Fruit fly (Drosophila melanogaster) whole organism, embryonic: ENCODE measurements around the gene PGAP2.

Experiments used
- ATbp ChIP-seq: fragments of 200-800 bp; sonication (Bioruptor generic); optimal IDR thresholded peaks from 2 replicates; lab custom pipeline; 2017; ENCODE audit warnings: missing biosample characterization, mild to moderate bottlenecking, missing genetic modification characterization, missing genetic modification reagents
- Adf1 ChIP-seq: fragments of 200-800 bp; sonication (Bioruptor generic); IDR thresholded peaks from 2 replicates; pipeline ENCODE4 v1.3.6; 2022; ENCODE audit warnings: missing biosample characterization, missing genetic modification characterization
- CG11504 ChIP-seq: fragments of 200-800 bp; sonication (Bioruptor generic); optimal IDR thresholded peaks from 3 replicates; lab custom pipeline; 2019; ENCODE audit warnings: missing biosample characterization, mild to moderate bottlenecking, missing genetic modification characterization, moderate library complexity
- CG14667 ChIP-seq: fragments of 200-800 bp; sonication (Bioruptor generic); IDR thresholded peaks from 2 replicates; pipeline ENCODE4 v1.3.6; 2022; ENCODE audit warnings: missing biosample characterization, missing genetic modification characterization
- CG15479 ChIP-seq: fragments of 200-800 bp; sonication (Bioruptor generic); optimal IDR thresholded peaks from 3 replicates; lab custom pipeline; 2019; ENCODE audit warnings: missing biosample characterization, mild to moderate bottlenecking, missing genetic modification characterization, moderate library complexity
- CG17829 ChIP-seq: fragments of 200-800 bp; optimal IDR thresholded peaks from 2 replicates; lab custom pipeline; 2019; ENCODE audit warnings: missing biosample characterization, mild to moderate bottlenecking, missing genetic modification characterization, moderate library complexity
- CG17912 ChIP-seq: fragments of 200-800 bp; sonication (Bioruptor generic); optimal IDR thresholded peaks from 2 replicates; lab custom pipeline; 2018; ENCODE audit warnings: missing biosample characterization, mild to moderate bottlenecking, missing genetic modification characterization
- CG18011 ChIP-seq: fragments of 200-800 bp; sonication (Bioruptor generic); optimal IDR thresholded peaks from 2 replicates; lab custom pipeline; 2017; ENCODE audit warnings: missing biosample characterization, missing genetic modification characterization, mild to moderate bottlenecking, moderate library complexity, missing genotype
- CG30403 ChIP-seq: fragments of 200-800 bp; sonication (Bioruptor generic); optimal IDR thresholded peaks from 3 replicates; lab custom pipeline; 2016; ENCODE audit warnings: missing biosample characterization, missing genetic modification characterization
- CG3995 ChIP-seq: fragments of 200-800 bp; sonication (Bioruptor generic); optimal IDR thresholded peaks from 3 replicates; lab custom pipeline; 2016; ENCODE audit warnings: missing biosample characterization, missing genetic modification characterization
- CG4404 ChIP-seq: fragments of 200-800 bp; sonication (Bioruptor generic); IDR thresholded peaks from 2 replicates; pipeline ENCODE4 v1.3.6; 2022; ENCODE audit warnings: missing biosample characterization, missing genetic modification characterization
- CG4424 ChIP-seq: fragments of 200-800 bp; sonication (Bioruptor generic); optimal IDR thresholded peaks from 3 replicates; lab custom pipeline; 2016; ENCODE audit warnings: missing biosample characterization, missing genetic modification characterization
- CG6689 ChIP-seq: fragments of 200-800 bp; sonication (Bioruptor generic); IDR thresholded peaks from 2 replicates; pipeline ENCODE4 v1.3.6; 2022; ENCODE audit warnings: missing biosample characterization, missing genetic modification characterization
- CG7556 ChIP-seq: fragments of 200-800 bp; sonication (Bioruptor generic); optimal IDR thresholded peaks from 2 replicates; lab custom pipeline; 2017; ENCODE audit warnings: missing biosample characterization, mild to moderate bottlenecking, missing genetic modification characterization
- CG8290 ChIP-seq, 3 experiments: fragments of 200-800 bp; sonication (Bioruptor generic); optimal IDR thresholded peaks; 2 replicates each; lab custom pipeline; 2016 to 2019; ENCODE audit warnings: missing biosample characterization in 3 of 3, missing genetic modification characterization in 3 of 3, mild to moderate bottlenecking in 2 of 3, moderate library complexity in 1 of 3
- Dad ChIP-seq: fragments of 200-800 bp; sonication (Bioruptor generic); optimal IDR thresholded peaks from 3 replicates; lab custom pipeline; 2016; ENCODE audit warnings: missing biosample characterization, missing genetic modification characterization
- Dek ChIP-seq: fragments of 200-800 bp; sonication (Bioruptor generic); optimal IDR thresholded peaks from 3 replicates; lab custom pipeline; 2019; ENCODE audit warnings: missing biosample characterization, mild to moderate bottlenecking, missing genetic modification characterization, moderate library complexity
- Doc2 ChIP-seq: fragments of 200-800 bp; sonication (Bioruptor generic); IDR thresholded peaks from 2 replicates; pipeline ENCODE4 v1.3.6; 2022; ENCODE audit warnings: missing biosample characterization, missing genetic modification characterization
- E2f2 ChIP-seq: fragments of 200-800 bp; sonication (Bioruptor generic); IDR thresholded peaks from 2 replicates; pipeline ENCODE4 v1.3.6; 2022; ENCODE audit warnings: missing biosample characterization, missing genetic modification characterization
- HLHmδ ChIP-seq: fragments of 200-800 bp; sonication (Bioruptor generic); optimal IDR thresholded peaks from 2 replicates; lab custom pipeline; 2018; ENCODE audit warnings: missing biosample characterization, mild to moderate bottlenecking, missing genetic modification characterization, moderate library complexity
- Hr51 ChIP-seq, 2 experiments: fragments of 200-800 bp; sonication (Bioruptor generic); optimal IDR thresholded peaks; 2 replicates in 1 of 2; 3 replicates in 1 of 2; lab custom pipeline; 2016 to 2018; ENCODE audit warnings: missing biosample characterization in 2 of 2, missing genetic modification characterization in 2 of 2, mild to moderate bottlenecking in 1 of 2, moderate library complexity in 1 of 2
- Neu2 ChIP-seq: fragments of 200-800 bp; sonication (Bioruptor generic); optimal IDR thresholded peaks from 3 replicates; lab custom pipeline; 2016; ENCODE audit warnings: missing biosample characterization, missing genetic modification characterization, borderline replicate concordance
- Stat92E ChIP-seq, 3 experiments: fragments of >200 bp in 2 of 3; fragments of 200-800 bp in 1 of 3; sonication (Bioruptor generic) in 1 of 3; optimal IDR thresholded peaks; 2 replicates each; lab custom pipeline; 2017 to 2019; ENCODE audit warnings: missing biosample characterization in 3 of 3, missing genetic modification characterization in 3 of 3, mild to moderate bottlenecking in 1 of 3, moderate library complexity in 1 of 3
- Vsx1 ChIP-seq: fragments of 200-800 bp; sonication (Bioruptor generic); optimal IDR thresholded peaks from 2 replicates; lab custom pipeline; 2017; ENCODE audit warnings: missing biosample characterization, mild to moderate bottlenecking, missing genetic modification characterization, missing genetic modification reagents
- abd-A ChIP-seq: fragments of 200-800 bp; sonication (Bioruptor generic); optimal IDR thresholded peaks from 3 replicates; lab custom pipeline; 2019; ENCODE audit warnings: missing biosample characterization, mild to moderate bottlenecking, missing genetic modification characterization, moderate library complexity
- ato ChIP-seq: fragments of 200-800 bp; sonication (Bioruptor generic); IDR thresholded peaks from 2 replicates; pipeline ENCODE4 v1.3.6; 2022; ENCODE audit warnings: missing biosample characterization, missing genetic modification characterization; ENCODE audit not compliant: partially characterized antibody
- cg ChIP-seq: fragments of 200-800 bp; sonication (Bioruptor generic); optimal IDR thresholded peaks from 3 replicates; lab custom pipeline; 2019; ENCODE audit warnings: missing biosample characterization, mild to moderate bottlenecking, missing genetic modification characterization, moderate library complexity
- croc ChIP-seq: fragments of 200-800 bp; sonication (Bioruptor generic); conservative IDR thresholded peaks from 3 replicates; pipeline ENCODE4 v1.3.6; 2022; ENCODE audit warnings: missing biosample characterization, missing genetic modification characterization
- en ChIP-seq: fragments of 200-800 bp; sonication (Bioruptor generic); optimal IDR thresholded peaks from 2 replicates; lab custom pipeline; 2016; ENCODE audit warnings: missing biosample characterization, missing genetic modification characterization
- eve ChIP-seq, 2 experiments: fragments of >200 bp; optimal IDR thresholded peaks; 2 replicates each; lab custom pipeline; 2017; ENCODE audit warnings: missing biosample characterization in 2 of 2, missing genetic modification characterization in 2 of 2
- grau ChIP-seq: fragments of 200-800 bp; optimal IDR thresholded peaks from 3 replicates; lab custom pipeline; 2019; ENCODE audit warnings: missing biosample characterization, mild to moderate bottlenecking, missing genetic modification characterization, moderate library complexity
- grn ChIP-seq: fragments of 200-800 bp; sonication (Bioruptor generic); optimal IDR thresholded peaks from 3 replicates; lab custom pipeline; 2017; ENCODE audit warnings: missing biosample characterization, missing genetic modification characterization
- gro ChIP-seq: fragments of 200-800 bp; sonication (Bioruptor generic); optimal IDR thresholded peaks from 2 replicates; lab custom pipeline; 2016; ENCODE audit warnings: missing biosample characterization, missing genetic modification characterization
- gsb ChIP-seq: fragments of 200-800 bp; sonication (Bioruptor generic); IDR thresholded peaks from 2 replicates; pipeline ENCODE4 v1.3.6; 2022; ENCODE audit warnings: missing biosample characterization, missing genetic modification characterization
- gsb-n ChIP-seq: fragments of 200-800 bp; sonication (Bioruptor generic); optimal IDR thresholded peaks from 3 replicates; lab custom pipeline; 2018; ENCODE audit warnings: missing biosample characterization, mild to moderate bottlenecking, missing genetic modification characterization
- jigr1 ChIP-seq: fragments of 200-800 bp; sonication (Bioruptor generic); IDR thresholded peaks from 3 replicates; pipeline ENCODE4 v1.3.6; 2022; ENCODE audit warnings: missing biosample characterization, missing genetic modification characterization
- lbe ChIP-seq: fragments of 200-800 bp; sonication (Bioruptor generic); optimal IDR thresholded peaks from 2 replicates; lab custom pipeline; 2016; ENCODE audit warnings: missing biosample characterization, mild to moderate bottlenecking, missing genetic modification characterization
- maf-S ChIP-seq: fragments of 200-800 bp; sonication (Bioruptor generic); optimal IDR thresholded peaks from 2 replicates; lab custom pipeline; 2016; ENCODE audit warnings: missing biosample characterization, missing genetic modification characterization
- pho ChIP-seq: fragments of 200-800 bp; sonication (Bioruptor generic); optimal IDR thresholded peaks from 2 replicates; lab custom pipeline; 2016; ENCODE audit warnings: missing biosample characterization, missing genetic modification characterization
- pum ChIP-seq: fragments of 200-800 bp; sonication (Bioruptor generic); optimal IDR thresholded peaks from 2 replicates; lab custom pipeline; 2016; ENCODE audit warnings: missing biosample characterization, missing genetic modification characterization
- sd ChIP-seq: fragments of 200-800 bp; sonication (Bioruptor generic); optimal IDR thresholded peaks from 3 replicates; lab custom pipeline; 2018; ENCODE audit warnings: missing biosample characterization, mild to moderate bottlenecking, missing genetic modification characterization, moderate library complexity
- shn ChIP-seq: fragments of 200-800 bp; sonication (Bioruptor generic); optimal IDR thresholded peaks from 3 replicates; lab custom pipeline; 2016; ENCODE audit warnings: missing biosample characterization, missing genetic modification characterization
- sim ChIP-seq: fragments of 200-800 bp; sonication (Bioruptor generic); IDR thresholded peaks from 2 replicates; pipeline ENCODE4 v1.3.6; 2022; ENCODE audit warnings: missing biosample characterization, missing genetic modification characterization
- ssp ChIP-seq: fragments of 200-800 bp; sonication (Bioruptor generic); IDR thresholded peaks from 2 replicates; pipeline ENCODE4 v1.3.6; 2022; ENCODE audit warnings: missing biosample characterization, missing genetic modification characterization
- tap ChIP-seq: fragments of 200-800 bp; optimal IDR thresholded peaks from 3 replicates; lab custom pipeline; 2019; ENCODE audit warnings: missing biosample characterization, mild to moderate bottlenecking, missing genetic modification characterization, moderate library complexity
- tna ChIP-seq: fragments of 200-800 bp; sonication (Bioruptor generic); IDR thresholded peaks from 2 replicates; pipeline ENCODE4 v1.3.6; 2022; ENCODE audit warnings: missing biosample characterization, missing genetic modification characterization; ENCODE audit not compliant: partially characterized antibody
- toy ChIP-seq: fragments of 200-800 bp; sonication (Bioruptor generic); IDR thresholded peaks from 2 replicates; pipeline ENCODE4 v1.3.6; 2022; ENCODE audit warnings: missing biosample characterization, missing genetic modification characterization
- wek ChIP-seq: fragments of 200-800 bp; sonication (Bioruptor generic); optimal IDR thresholded peaks from 3 replicates; lab custom pipeline; 2018; ENCODE audit warnings: missing biosample characterization, mild to moderate bottlenecking, missing genetic modification characterization, moderate library complexity
- zf30C ChIP-seq: fragments of 200-800 bp; sonication (Bioruptor generic); optimal IDR thresholded peaks from 3 replicates; lab custom pipeline; 2018; ENCODE audit warnings: missing biosample characterization, mild to moderate bottlenecking, missing genetic modification characterization

PGAP2 gene

DNA sequence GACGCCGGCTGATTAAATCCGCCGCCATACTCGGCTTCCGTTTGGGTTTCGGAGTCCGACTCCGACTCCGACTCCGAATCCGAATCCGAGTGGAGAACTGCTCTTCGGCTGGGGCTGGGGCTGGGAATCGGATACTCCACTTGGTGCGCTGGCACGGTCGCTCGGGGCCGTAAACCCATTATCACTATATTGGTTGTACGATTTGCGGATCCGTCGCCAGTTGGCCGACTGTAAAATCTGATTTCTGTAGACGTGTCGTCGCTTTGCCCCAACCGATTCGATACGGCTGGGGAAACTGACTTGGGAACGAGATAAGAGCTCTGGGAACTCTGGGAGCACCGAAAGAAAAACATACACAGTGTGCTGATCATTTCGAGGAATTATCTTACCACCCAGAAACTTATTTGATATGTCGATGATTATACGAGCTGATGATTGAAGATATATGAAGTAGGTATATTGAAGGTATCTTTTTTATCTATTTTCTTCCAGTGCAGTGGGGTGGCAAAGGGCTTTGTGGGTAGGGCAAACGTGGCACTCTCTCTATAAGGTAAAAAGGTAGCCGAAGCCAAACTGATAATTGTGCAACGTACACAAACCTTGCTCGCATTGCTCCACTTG lies 38.7 kb upstream of the PGAP2 start (continued):
- TF ChIP-seq cg (GFP tag; lab: Kevin White, UChicago), result no peak
- TF ChIP-seq wek (GFP tag; lab: Kevin White, UChicago), result no peak
- peak; percentile 32 for TF ChIP-seq CG4424 (GFP tag; lab: Kevin White, UChicago)
- TF ChIP-seq ato (GFP tag; lab: Robert Waterston, UW), result no peak
- no peak for TF ChIP-seq jigr1 (GFP tag; lab: Robert Waterston, UW)
- no peak for TF ChIP-seq Vsx1 (GFP tag; lab: Kevin White, UChicago)
- no peak for TF ChIP-seq CG4404
- TF ChIP-seq lbe (GFP tag; lab: Kevin White, UChicago), result no peak
- TF ChIP-seq CG18011 (GFP tag; lab: Kevin White, UChicago), result peak; percentile 18
- TF ChIP-seq CG8290 (GFP tag; optimal IDR thresholded peaks at IDR 0.05; lab: Kevin White, UChicago), result peak; percentile 30
- TF ChIP-seq CG8290 (tag; optimal IDR thresholded peaks at IDR 0.05; lab: Kevin White, UChicago), result peak in 1 of 2 experiments; percentile 57
- peak; percentile 57 for TF ChIP-seq CG7556 (GFP tag; lab: Kevin White, UChicago)
- TF ChIP-seq CG3995 (GFP tag; lab: Kevin White, UChicago), result no peak
- peak; percentile 33 for TF ChIP-seq Dek
- TF ChIP-seq sd, result no peak
- TF ChIP-seq CG17912, result no peak
- TF ChIP-seq ssp (GFP tag; lab: Robert Waterston, UW), result 0 out of 2 replicates have a peak, but pooled peaks have one; percentile 12
- TF ChIP-seq Neu2 (GFP tag; lab: Kevin White, UChicago), result no peak
- peak; percentile 64 for TF ChIP-seq CG30403 (GFP tag; lab: Kevin White, UChicago)
- peak; percentile 45; the same call in 1 of the 2 replicates for TF ChIP-seq CG6689
- peak; percentile 8 for TF ChIP-seq maf-S (GFP tag; lab: Kevin White, UChicago)
- peak; percentile 48 for TF ChIP-seq tap
- TF ChIP-seq Stat92E (GFP tag; optimal IDR thresholded peaks at IDR 0.05; lab: Kevin White, UChicago), result no peak
- no peak for TF ChIP-seq Adf1 (GFP tag; lab: Robert Waterston, UW)
- no peak for TF ChIP-seq HLHmδ (GFP tag; lab: Kevin White, UChicago)
- no peak for TF ChIP-seq abd-A (tag; lab: Kevin White, UChicago)
- peak; percentile 25; the same call in 1 of the 3 replicates for TF ChIP-seq croc (GFP tag; lab: Robert Waterston, UW)
- TF ChIP-seq Doc2 (GFP tag; lab: Robert Waterston, UW), result no peak
- no peak for TF ChIP-seq toy (GFP tag; lab: Robert Waterston, UW)
- no peak for TF ChIP-seq sim
- no peak for TF ChIP-seq tna (GFP tag; lab: Robert Waterston, UW)
- TF ChIP-seq E2f2, result peak; percentile 47; the same call in 1 of the 2 replicates
- TF ChIP-seq gro (GFP tag; lab: Kevin White, UChicago), result no peak
- TF ChIP-seq CG15479 (GFP tag; lab: Kevin White, UChicago), result no peak
- peak; percentile 38 for TF ChIP-seq gsb-n
- no peak for TF ChIP-seq Dad (GFP tag; lab: Kevin White, UChicago)
- peak; percentile 20 for TF ChIP-seq CG17829
- peak; percentile 40 for TF ChIP-seq zf30C
- no peak; the same call in 1 of the 2 replicates for TF ChIP-seq CG14667 (GFP tag; lab: Robert Waterston, UW)
- no peak for TF ChIP-seq eve (GFP tag; optimal IDR thresholded peaks at IDR 0.05; lab: Kevin White, UChicago)
- TF ChIP-seq Hr51 (GFP tag; optimal IDR thresholded peaks at IDR 0.05; lab: Kevin White, UChicago), result peak in 1 of 2 experiments; percentile 55
- peak; percentile 48 for TF ChIP-seq en
- peak; percentile 45 for TF ChIP-seq grau (tag; lab: Kevin White, UChicago)
- no peak for TF ChIP-seq pum (GFP tag; lab: Kevin White, UChicago)
- peak; percentile 9 for TF ChIP-seq grn (GFP tag; lab: Kevin White, UChicago)
- peak; percentile 21 for TF ChIP-seq pho (GFP tag; lab: Kevin White, UChicago)
- peak; percentile 68 for TF ChIP-seq CG11504 (tag; lab: Kevin White, UChicago)
- TF ChIP-seq shn (GFP tag; lab: Kevin White, UChicago), result peak; percentile 46
- peak; percentile 69 for TF ChIP-seq ATbp
- TF ChIP-seq gsb (GFP tag; lab: Robert Waterston, UW), result no peak
